Fruit fly (Drosophila melanogaster) whole organism, prepupa: ENCODE data around the gene CG10638.

Source experiments
- CG10631 ChIP-seq: fragments of 200-800 bp; sonication (Bioruptor generic); optimal IDR thresholded peaks from 2 replicates; lab custom pipeline; 2016; ENCODE audit warnings: missing biosample characterization, missing genetic modification characterization
- CG7368 ChIP-seq: fragments of 200-800 bp; sonication (Bioruptor generic); optimal IDR thresholded peaks from 3 replicates; lab custom pipeline; 2016; ENCODE audit warnings: missing biosample characterization, missing genetic modification characterization
- CG8119 ChIP-seq: fragments of 200-800 bp; sonication (Bioruptor generic); IDR thresholded peaks from 3 replicates; pipeline ENCODE4 v1.3.6; 2022; ENCODE audit warnings: missing biosample characterization, missing genetic modification characterization
- Eip75B ChIP-seq: fragments of 200-800 bp; sonication (Bioruptor generic); optimal IDR thresholded peaks from 3 replicates; lab custom pipeline; 2016; ENCODE audit warnings: missing biosample characterization, missing genetic modification characterization
- Eip93F ChIP-seq: fragments of 200-800 bp; sonication (Bioruptor generic); optimal IDR thresholded peaks from 2 replicates; lab custom pipeline; 2016; ENCODE audit warnings: missing biosample characterization, mild to moderate bottlenecking, missing genetic modification characterization
- Hr39 ChIP-seq: fragments of 200-800 bp; sonication (Bioruptor generic); optimal IDR thresholded peaks from 2 replicates; lab custom pipeline; 2016; ENCODE audit warnings: missing biosample characterization, missing genetic modification characterization
- acj6 ChIP-seq: fragments of 200-800 bp; sonication (Bioruptor generic); optimal IDR thresholded peaks from 3 replicates; lab custom pipeline; 2016; ENCODE audit warnings: missing biosample characterization, missing genetic modification characterization
- vri ChIP-seq: fragments of 200-800 bp; sonication (Bioruptor generic); optimal IDR thresholded peaks from 3 replicates; lab custom pipeline; 2016; ENCODE audit warnings: missing biosample characterization, mild to moderate bottlenecking, missing genetic modification characterization

- TF ChIP-seq Eip75B (GFP tag; lab: Kevin White, UChicago) (peak; percentile 88), Eip93F (GFP tag; lab: Kevin White, UChicago) (peak; percentile 74), acj6 (GFP tag; lab: Kevin White, UChicago) (peak; percentile 90), CG8119 (GFP tag; lab: Robert Waterston, UW) (peak; percentile 90), vri (GFP tag; lab: Kevin White, UChicago) (peak; percentile 84), Hr39 (GFP tag; lab: Kevin White, UChicago) (peak; percentile 84), CG10631 (peak; percentile 82), CG7368 (GFP tag; lab: Kevin White, UChicago) (peak; percentile 75)
Measured at dm6 chr3L:12495312-12495725, 5.8 kb downstream of the CG10638 start.
